Worm (Caenorhabditis elegans) whole organism, L4/young adult: ENCODE results near the gene lir-2.

Source experiments
- dao-5 ChIP-seq: sonication (generic microtip); optimal IDR thresholded peaks from 2 replicates; lab custom pipeline; 2016; ENCODE audit warnings: missing genotype, missing genetic modification characterization, moderate library complexity, missing compliant biosample characterization
- him-1 ChIP-seq: sonication (generic microtip); optimal IDR thresholded peaks from 2 replicates; lab custom pipeline; 2016; ENCODE audit warnings: missing genotype, missing genetic modification reagents, missing genetic modification characterization, missing compliant biosample characterization

DNA sequence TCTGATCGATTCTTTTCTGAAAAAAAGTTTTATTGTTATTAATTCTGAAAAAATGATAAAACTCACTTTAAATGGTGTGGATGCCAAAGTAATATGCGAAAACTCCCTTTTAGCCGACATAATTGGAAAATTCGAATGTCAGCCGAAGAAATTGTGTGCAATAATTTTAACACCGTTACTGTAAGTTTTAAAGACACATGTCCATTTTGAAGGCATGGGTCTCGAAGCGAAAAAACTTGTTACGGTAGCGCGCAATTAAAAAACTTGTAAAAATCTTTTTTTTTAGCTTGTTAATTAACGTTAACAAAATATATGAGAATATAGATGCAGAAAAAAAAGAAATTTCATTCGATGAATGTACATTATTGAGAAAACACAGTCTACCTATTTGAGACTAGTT is 23.3 kb downstream of the lir-2 start, which contains the start of gene pid-1:
- TF ChIP-seq him-1 (tag; lab: Kevin White, UChicago) (no peak), dao-5 (no peak)
